Worm (Caenorhabditis elegans): ENCODE data around the gene daf-4.

- TF ChIP-seq nhr-237 (tag; optimal IDR thresholded peaks at IDR 0.05) (no peak), nhr-12 (tag; optimal IDR thresholded peaks at IDR 0.05) (no peak)
Observed at ce11 chrIII:5639893-5640292, 15.0 kb downstream of the daf-4 start.

Measured in whole organism, L1 larva.